Worm (Caenorhabditis elegans): Measurements from ENCODE around the gene fbxb-39.

The fbxb-39 gene

ce11 chrII:1040464-1040863, at the start of gene fbxb-39:
fbxb-39 (minus strand) TSS chrII:1040564.
- TF ChIP-seq ztf-4 (tag; optimal IDR thresholded peaks at IDR 0.05) (no peak), lin-35 (GFP tag; optimal IDR thresholded peaks at IDR 0.05) (no peak), ces-1 (GFP tag; optimal IDR thresholded peaks at IDR 0.05) (no peak), mef-2 (tag; optimal IDR thresholded peaks at IDR 0.05) (no peak), ceh-63 (GFP tag; optimal IDR thresholded peaks at IDR 0.05) (no peak), sup-37 (GFP tag; optimal IDR thresholded peaks at IDR 0.05) (no peak), snu-23 (GFP tag; optimal IDR thresholded peaks at IDR 0.05) (no peak), lin-39 (tag; optimal IDR thresholded peaks at IDR 0.05) (no peak), nhr-11 (tag; optimal IDR thresholded peaks at IDR 0.05) (no peak), nhr-28 (tag; optimal IDR thresholded peaks at IDR 0.05) (no peak), ztf-11 (tag; optimal IDR thresholded peaks at IDR 0.05) (no peak), mep-1 (tag; optimal IDR thresholded peaks at IDR 0.05) (no peak)

- no peak for TF ChIP-seq nhr-11 (tag; optimal IDR thresholded peaks at IDR 0.05)
- TF ChIP-seq xbp-1 (tag; optimal IDR thresholded peaks at IDR 0.05), result no peak
- TF ChIP-seq hlh-4 (tag; optimal IDR thresholded peaks at IDR 0.05), result no peak
- TF ChIP-seq lsy-2 (tag; optimal IDR thresholded peaks at IDR 0.05), result peak; percentile 17 to 18
- no peak for TF ChIP-seq nhr-84 (tag; optimal IDR thresholded peaks at IDR 0.05)
- TF ChIP-seq ceh-8 (GFP tag; optimal IDR thresholded peaks at IDR 0.05), result no peak
- no peak for TF ChIP-seq unc-30 (tag; optimal IDR thresholded peaks at IDR 0.05)
- TF ChIP-seq lin-14 (GFP tag; optimal IDR thresholded peaks at IDR 0.05), result peak; percentile 61
- no peak for TF ChIP-seq ets-5 (GFP tag; IDR thresholded peaks at IDR 0.05)
- no peak for TF ChIP-seq skn-1 (tag; optimal IDR thresholded peaks at IDR 0.05)
- no peak for TF ChIP-seq ces-1 (GFP tag; optimal IDR thresholded peaks at IDR 0.05)
- no peak for TF ChIP-seq mdl-1 (tag; optimal IDR thresholded peaks at IDR 0.05)
- no peak for TF ChIP-seq fkh-10 (GFP tag; optimal IDR thresholded peaks at IDR 0.05)
- no peak for TF ChIP-seq tlp-1 (tag; optimal IDR thresholded peaks at IDR 0.05)
- no peak for TF ChIP-seq pag-3 (tag; optimal IDR thresholded peaks at IDR 0.05; ENCODE audit: borderline replicate concordance, insufficient read depth)
- peak; percentile 65 for TF ChIP-seq blmp-1 (tag; optimal IDR thresholded peaks at IDR 0.05)
- no peak for TF ChIP-seq unc-130 (tag; optimal IDR thresholded peaks at IDR 0.05)
- TF ChIP-seq grh-1 (GFP tag; IDR thresholded peaks at IDR 0.05), result 0 out of 2 replicates have a peak, but pooled peaks have one; percentile 35
- no peak for TF ChIP-seq nhr-28 (tag; optimal IDR thresholded peaks at IDR 0.05)
- TF ChIP-seq lir-3 (tag; optimal IDR thresholded peaks at IDR 0.05; ENCODE audit: poor library complexity), result no peak
- TF ChIP-seq efl-3 (GFP tag; optimal IDR thresholded peaks at IDR 0.05), result no peak
- TF ChIP-seq swsn-7 (tag; optimal IDR thresholded peaks at IDR 0.05), result no peak
- peak; percentile 17 for TF ChIP-seq nhr-20 (tag; optimal IDR thresholded peaks at IDR 0.05)
- TF ChIP-seq nhr-85 (tag), result peak; percentile 81
- TF ChIP-seq ceh-90 (tag; optimal IDR thresholded peaks at IDR 0.05), result no peak
- TF ChIP-seq sup-37 (GFP tag; optimal IDR thresholded peaks at IDR 0.05), result no peak
These were observed 48.3 kb upstream of the fbxb-39 start for ce11 chrII:1088527-1089230.

ce11 chrII:1086479-1086878, 46.1 kb upstream of the fbxb-39 start:
- no peak for TF ChIP-seq elt-2 (tag; optimal IDR thresholded peaks at IDR 0.05)
- TF ChIP-seq lin-14 (GFP tag; optimal IDR thresholded peaks at IDR 0.05), result peak; percentile 50
- no peak for TF ChIP-seq fkh-8 (tag; optimal IDR thresholded peaks at IDR 0.05)
- no peak for TF ChIP-seq nhr-71 (tag; optimal IDR thresholded peaks at IDR 0.05)
- TF ChIP-seq lin-35 (GFP tag; optimal IDR thresholded peaks at IDR 0.05), result peak in 1 of 2 experiments; percentile 42
- TF ChIP-seq ceh-8 (GFP tag; optimal IDR thresholded peaks at IDR 0.05), result no peak
- no peak for TF ChIP-seq nhr-84 (tag; optimal IDR thresholded peaks at IDR 0.05)
- peak; percentile 23 for TF ChIP-seq rnt-1 (tag; optimal IDR thresholded peaks at IDR 0.05)
- TF ChIP-seq skn-1 (tag; optimal IDR thresholded peaks at IDR 0.05), result no peak
- no peak for TF ChIP-seq C34B4.2 (tag; optimal IDR thresholded peaks at IDR 0.05)
- no peak for TF ChIP-seq nhr-90 (tag; optimal IDR thresholded peaks at IDR 0.05; ENCODE audit: poor library complexity)
- no peak for TF ChIP-seq elt-3 (tag; optimal IDR thresholded peaks at IDR 0.05)
- TF ChIP-seq snpc-4 (tag; optimal IDR thresholded peaks at IDR 0.05), result no peak
- TF ChIP-seq ztf-11 (tag; optimal IDR thresholded peaks at IDR 0.05), result no peak
- TF ChIP-seq lin-39 (tag; optimal IDR thresholded peaks at IDR 0.05), result no peak
- TF ChIP-seq nhr-11 (tag; optimal IDR thresholded peaks at IDR 0.05), result no peak
- no peak for TF ChIP-seq hpl-2 (GFP tag; optimal IDR thresholded peaks at IDR 0.05)
- no peak for TF ChIP-seq egl-13 (tag; optimal IDR thresholded peaks at IDR 0.05)
- TF ChIP-seq lir-3 (tag; optimal IDR thresholded peaks at IDR 0.05; ENCODE audit: poor library complexity), result no peak
- TF ChIP-seq snu-23 (GFP tag; optimal IDR thresholded peaks at IDR 0.05), result peak; percentile 3
- TF ChIP-seq pag-3 (tag; optimal IDR thresholded peaks at IDR 0.05; ENCODE audit: borderline replicate concordance, insufficient read depth), result no peak
- TF ChIP-seq pqm-1 (tag; optimal IDR thresholded peaks at IDR 0.05), result no peak
- TF ChIP-seq lsy-2 (tag; optimal IDR thresholded peaks at IDR 0.05), result peak in 1 of 2 experiments; percentile 15
- no peak for TF ChIP-seq mab-9 (GFP tag; IDR thresholded peaks at IDR 0.05)
- no peak for TF ChIP-seq hlh-17 (GFP tag; optimal IDR thresholded peaks at IDR 0.05; ENCODE audit: borderline replicate concordance)
